Fruit fly (Drosophila melanogaster): Measurements from ENCODE around the gene CG5850.

DNA sequence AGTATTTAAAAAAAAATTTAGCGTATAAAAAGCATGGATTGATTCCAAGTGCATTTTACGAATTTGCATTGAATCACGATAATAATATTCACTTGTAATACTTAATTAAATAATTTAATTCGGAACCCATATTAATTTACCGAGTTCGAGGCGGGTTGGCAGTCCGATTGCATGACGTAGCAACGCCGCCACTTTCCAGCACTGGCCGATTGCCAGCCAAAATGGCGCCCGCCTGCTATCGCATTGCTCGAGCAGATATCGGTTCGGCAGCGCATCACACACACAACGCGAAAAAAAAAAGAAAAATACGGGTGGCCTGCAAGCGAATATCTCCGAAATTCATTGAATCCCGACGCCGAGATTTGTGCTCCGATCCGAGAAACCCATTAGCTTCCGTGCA is 39.8 kb upstream of the CG5850 start, which contains the start of gene Ndf:
- TF ChIP-seq fru (GFP tag; optimal IDR thresholded peaks at IDR 0.05) (no peak), pan (optimal IDR thresholded peaks at IDR 0.05) (no peak)
